Worm (Caenorhabditis elegans) whole organism, L1 larva: ENCODE results near the gene K07F5.12.
A peak's percentile ranks its signal among the peaks of the same experiment; 100 is the strongest.

Source experiments
- C04F5.9 ChIP-seq: sonication (generic microtip); optimal IDR thresholded peaks from 2 replicates; lab custom pipeline; 2016; ENCODE audit warnings: missing genetic modification characterization, missing compliant biosample characterization
- C34B4.2 ChIP-seq: sonication (generic microtip); optimal IDR thresholded peaks from 2 replicates; lab custom pipeline; 2017; ENCODE audit warnings: mild to moderate bottlenecking, missing genetic modification characterization, missing compliant biosample characterization
- Y116A8C.19 ChIP-seq: sonication (generic microtip); optimal IDR thresholded peaks from 2 replicates; lab custom pipeline; 2016; ENCODE audit warnings: missing compliant biosample characterization, missing genetic modification characterization, borderline replicate concordance
- aha-1 ChIP-seq: fragments of 150-350 bp; optimal IDR thresholded peaks from 2 replicates; lab custom pipeline; 2014; ENCODE audit warnings: missing biosample characterization, missing genetic modification characterization
- aly-2 ChIP-seq: fragments of 150-350 bp; optimal IDR thresholded peaks from 2 replicates; lab custom pipeline; 2014; ENCODE audit warnings: missing biosample characterization, missing genetic modification characterization
- ceh-63 ChIP-seq: fragments of 200-800 bp; sonication (Bioruptor generic); optimal IDR thresholded peaks from 2 replicates; lab custom pipeline; 2018; ENCODE audit warnings: mild to moderate bottlenecking, missing genetic modification characterization, missing compliant biosample characterization
- ceh-90 ChIP-seq: sonication (generic microtip); optimal IDR thresholded peaks from 2 replicates; lab custom pipeline; 2016; ENCODE audit warnings: missing genetic modification characterization, missing compliant biosample characterization
- ces-1 ChIP-seq: fragments of 150-350 bp; optimal IDR thresholded peaks from 2 replicates; lab custom pipeline; 2014; ENCODE audit warnings: missing biosample characterization, missing genetic modification reagents, missing genetic modification characterization
- dpl-1 ChIP-seq, 3 experiments: fragments of 150-350 bp in 2 of 3; sonication (generic microtip) in 1 of 3; optimal IDR thresholded peaks; 2 replicates each; lab custom pipeline; 2014 to 2017; ENCODE audit warnings: missing biosample characterization in 3 of 3, missing genetic modification characterization in 3 of 3, missing genetic modification reagents in 3 of 3
- dsc-1 ChIP-seq: sonication (generic microtip); optimal IDR thresholded peaks from 2 replicates; lab custom pipeline; 2016; ENCODE audit warnings: mild to moderate bottlenecking, missing genetic modification characterization, missing compliant biosample characterization
- efl-1 ChIP-seq, 4 experiments: fragments of 150-350 bp; optimal IDR thresholded peaks in 3 of 4; peaks in 1 of 4; 1 replicate in 1 of 4; 2 replicates in 3 of 4; lab custom pipeline; 2014; ENCODE audit warnings: missing biosample characterization in 2 of 4, missing genetic modification characterization in 2 of 4, missing genetic modification reagents in 2 of 4
- efl-3 ChIP-seq: fragments of 200-800 bp; sonication (Bioruptor generic); optimal IDR thresholded peaks from 2 replicates; lab custom pipeline; 2018; ENCODE audit warnings: mild to moderate bottlenecking, missing genetic modification characterization, missing compliant biosample characterization
- egl-13 ChIP-seq: sonication (generic microtip); optimal IDR thresholded peaks from 2 replicates; lab custom pipeline; 2016; ENCODE audit warnings: missing genotype, missing genetic modification reagents, missing genetic modification characterization, missing compliant biosample characterization
- elt-2 ChIP-seq: sonication (generic microtip); optimal IDR thresholded peaks from 2 replicates; lab custom pipeline; 2016; ENCODE audit warnings: missing genetic modification characterization, mild to moderate bottlenecking, inconsistent platforms, missing compliant biosample characterization, missing genetic modification reagents
- ets-5 ChIP-seq: fragments of 200-800 bp; sonication (Bioruptor generic); IDR thresholded peaks from 2 replicates; pipeline ENCODE4 v1.3.6; 2022; ENCODE audit warnings: missing genetic modification characterization, missing compliant biosample characterization
- fkh-8 ChIP-seq: sonication (generic microtip); optimal IDR thresholded peaks from 2 replicates; lab custom pipeline; 2016; ENCODE audit warnings: mild to moderate bottlenecking, missing genetic modification characterization, missing compliant biosample characterization
- fos-1 ChIP-seq: fragments of 150-350 bp; optimal IDR thresholded peaks from 2 replicates; lab custom pipeline; 2014; ENCODE audit warnings: missing biosample characterization, missing genetic modification characterization
- grh-1 ChIP-seq: fragments of 200-800 bp; sonication (Bioruptor generic); IDR thresholded peaks from 2 replicates; pipeline ENCODE4 v1.3.6; 2022; ENCODE audit warnings: missing genetic modification reagents, missing genetic modification characterization, missing compliant biosample characterization
- hlh-17 ChIP-seq: fragments of 200-800 bp; sonication (Bioruptor generic); optimal IDR thresholded peaks from 2 replicates; lab custom pipeline; 2018; ENCODE audit warnings: missing genetic modification characterization, mild to moderate bottlenecking, missing compliant biosample characterization, moderate library complexity, borderline replicate concordance
- hlh-4 ChIP-seq: sonication (generic microtip); optimal IDR thresholded peaks from 2 replicates; lab custom pipeline; 2016; ENCODE audit warnings: mild to moderate bottlenecking, missing genetic modification characterization, missing compliant biosample characterization
- irx-1 ChIP-seq: sonication (generic microtip); optimal IDR thresholded peaks from 2 replicates; lab custom pipeline; 2016; ENCODE audit warnings: missing genetic modification characterization, missing compliant biosample characterization
- jun-1 ChIP-seq: fragments of 150-350 bp; optimal IDR thresholded peaks from 2 replicates; lab custom pipeline; 2014; ENCODE audit warnings: missing biosample characterization, missing genetic modification reagents, missing genetic modification characterization
- lin-15B ChIP-seq: fragments of 150-350 bp; sonication (generic microtip); optimal IDR thresholded peaks from 3 replicates; lab custom pipeline; 2014; ENCODE audit warnings: missing biosample characterization, missing genetic modification characterization
- lin-39 ChIP-seq: fragments of 150-350 bp; optimal IDR thresholded peaks from 2 replicates; lab custom pipeline; 2014; ENCODE audit warnings: missing biosample characterization, missing genetic modification reagents, missing genetic modification characterization
- lir-3 ChIP-seq: sonication (generic microtip); optimal IDR thresholded peaks from 2 replicates; lab custom pipeline; 2016; ENCODE audit warnings: mild to moderate bottlenecking, missing genetic modification characterization, moderate library complexity, missing compliant biosample characterization; ENCODE audit not compliant: poor library complexity
- mep-1 ChIP-seq: fragments of 150-350 bp; optimal IDR thresholded peaks from 2 replicates; lab custom pipeline; 2014; ENCODE audit warnings: missing biosample characterization, missing genetic modification characterization
- nhr-19 ChIP-seq: fragments of 200-800 bp; sonication (Bioruptor generic); conservative IDR thresholded peaks from 2 replicates; pipeline ENCODE4 v1.3.6; 2022; ENCODE audit warnings: missing genetic modification characterization, missing compliant biosample characterization
- nhr-237 ChIP-seq: fragments of 150-350 bp; optimal IDR thresholded peaks from 2 replicates; lab custom pipeline; 2014; ENCODE audit warnings: missing biosample characterization, missing genetic modification characterization
- nhr-47 ChIP-seq: sonication (generic microtip); optimal IDR thresholded peaks from 2 replicates; lab custom pipeline; 2016; ENCODE audit warnings: mild to moderate bottlenecking, missing genetic modification characterization, moderate library complexity, missing compliant biosample characterization
- nhr-71 ChIP-seq: sonication (generic microtip); optimal IDR thresholded peaks from 2 replicates; lab custom pipeline; 2016; ENCODE audit warnings: mild to moderate bottlenecking, missing genetic modification characterization, moderate library complexity, missing compliant biosample characterization
- nhr-76 ChIP-seq: sonication (generic microtip); optimal IDR thresholded peaks from 2 replicates; lab custom pipeline; 2017; ENCODE audit warnings: missing biosample characterization, missing genetic modification characterization
- nhr-77 ChIP-seq: fragments of 150-350 bp; optimal IDR thresholded peaks from 2 replicates; lab custom pipeline; 2014; ENCODE audit warnings: missing biosample characterization, missing genetic modification characterization
- nhr-84 ChIP-seq: sonication (generic microtip); optimal IDR thresholded peaks from 2 replicates; lab custom pipeline; 2017; ENCODE audit warnings: missing biosample characterization, missing genetic modification characterization
- nhr-85 ChIP-seq: sonication (generic microtip); peaks from one replicate; lab custom pipeline; 2016; ENCODE audit warnings: missing genetic modification characterization, inconsistent platforms, missing compliant biosample characterization
- nhr-90 ChIP-seq: sonication (generic microtip); optimal IDR thresholded peaks from 2 replicates; lab custom pipeline; 2016; ENCODE audit warnings: mild to moderate bottlenecking, missing genetic modification characterization, missing compliant biosample characterization; ENCODE audit not compliant: poor library complexity
- pag-3 ChIP-seq: sonication (generic microtip); optimal IDR thresholded peaks from 2 replicates; lab custom pipeline; 2017; ENCODE audit warnings: missing genetic modification characterization, mild to moderate bottlenecking, missing compliant biosample characterization, antibody characterized with exemption, borderline replicate concordance; ENCODE audit not compliant: insufficient read depth
- pqm-1 ChIP-seq: sonication (generic microtip); optimal IDR thresholded peaks from 3 replicates; lab custom pipeline; 2017; ENCODE audit warnings: missing biosample characterization, missing genetic modification characterization
- rnt-1 ChIP-seq: sonication (generic microtip); optimal IDR thresholded peaks from 2 replicates; lab custom pipeline; 2016; ENCODE audit warnings: mild to moderate bottlenecking, missing genetic modification characterization, moderate library complexity, missing compliant biosample characterization
- skn-1 ChIP-seq: fragments of 150-350 bp; optimal IDR thresholded peaks from 2 replicates; lab custom pipeline; 2014; ENCODE audit warnings: missing biosample characterization, missing genetic modification characterization
- snu-23 ChIP-seq: sonication (generic microtip); optimal IDR thresholded peaks from 2 replicates; lab custom pipeline; 2016; ENCODE audit warnings: missing genetic modification characterization, missing compliant biosample characterization
- sox-4 ChIP-seq: sonication (generic microtip); optimal IDR thresholded peaks from 2 replicates; lab custom pipeline; 2016; ENCODE audit warnings: missing genetic modification characterization, missing compliant biosample characterization
- sup-37 ChIP-seq: fragments of 200-800 bp; sonication (Bioruptor generic); optimal IDR thresholded peaks from 2 replicates; lab custom pipeline; 2018; ENCODE audit warnings: mild to moderate bottlenecking, missing genetic modification characterization, missing compliant biosample characterization
- swsn-7 ChIP-seq: sonication (generic microtip); optimal IDR thresholded peaks from 2 replicates; lab custom pipeline; 2016; ENCODE audit warnings: missing genetic modification characterization, missing compliant biosample characterization
- tbx-2 ChIP-seq: sonication (generic microtip); optimal IDR thresholded peaks from 2 replicates; lab custom pipeline; 2016; ENCODE audit warnings: missing genetic modification characterization, missing compliant biosample characterization
- tlp-1 ChIP-seq: fragments of 150-350 bp; optimal IDR thresholded peaks from 2 replicates; lab custom pipeline; 2014; ENCODE audit warnings: missing biosample characterization, missing genetic modification characterization
- unc-130 ChIP-seq: fragments of 150-350 bp; optimal IDR thresholded peaks from 2 replicates; lab custom pipeline; 2017; ENCODE audit warnings: missing biosample characterization, missing genetic modification characterization, inconsistent platforms
- unc-86 ChIP-seq: sonication (generic microtip); optimal IDR thresholded peaks from 2 replicates; lab custom pipeline; 2016; ENCODE audit warnings: missing genetic modification characterization, missing compliant biosample characterization
- zag-1 ChIP-seq: fragments of 150-350 bp; optimal IDR thresholded peaks from 2 replicates; lab custom pipeline; 2014; ENCODE audit warnings: missing biosample characterization, missing genetic modification characterization
- zip-4 ChIP-seq: fragments of 200-800 bp; sonication (Bioruptor generic); optimal IDR thresholded peaks from 2 replicates; lab custom pipeline; 2018; ENCODE audit warnings: mild to moderate bottlenecking, missing genetic modification characterization, moderate library complexity, missing compliant biosample characterization
- ztf-4 ChIP-seq: fragments of 150-350 bp; optimal IDR thresholded peaks from 2 replicates; lab custom pipeline; 2014; ENCODE audit warnings: missing biosample characterization, missing genetic modification characterization

K07F5.12 gene

DNA sequence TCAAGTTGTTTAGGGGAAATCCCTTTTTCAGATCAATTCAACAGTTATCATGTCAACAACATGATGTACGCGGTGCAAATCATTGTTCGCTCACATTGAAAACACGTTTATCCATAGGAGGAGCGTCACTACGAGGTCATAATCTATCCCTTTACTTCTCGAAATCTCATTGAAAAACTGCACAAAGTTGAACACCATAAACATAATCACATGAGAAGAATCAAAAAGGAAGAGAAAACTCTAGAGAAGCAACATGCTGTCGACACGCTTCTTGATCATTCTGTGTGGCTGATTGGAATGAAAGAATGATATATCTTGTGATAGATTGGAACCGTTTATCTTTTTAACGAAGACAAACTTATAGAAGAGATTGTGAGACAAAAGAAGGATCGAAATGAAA lies 12.1 kb downstream of the K07F5.12 start (continued):
- TF ChIP-seq nhr-84 (tag; lab: Kevin White, UChicago) (no peak), sox-4 (no peak), aha-1 (no peak), dsc-1 (tag; lab: Kevin White, UChicago) (no peak), lin-15B (no peak), pqm-1 (no peak), fkh-8 (tag; lab: Kevin White, UChicago) (no peak), pag-3 (tag; lab: Kevin White, UChicago) (no peak), fos-1 (tag; lab: Kevin White, UChicago) (no peak), zip-4 (GFP tag; lab: Kevin White, UChicago) (no peak), hlh-17 (GFP tag; lab: Kevin White, UChicago) (no peak), lin-39 (tag; lab: Kevin White, UChicago) (no peak), lir-3 (tag; lab: Kevin White, UChicago) (peak; percentile 56), egl-13 (tag; lab: Kevin White, UChicago) (no peak), nhr-90 (tag; lab: Kevin White, UChicago) (peak; percentile 87), nhr-85 (peak; percentile 98), zag-1 (tag; lab: Kevin White, UChicago) (no peak), rnt-1 (no peak), nhr-19 (GFP tag; lab: Robert Waterston, UW) (peak; percentile 87), efl-1 (optimal IDR thresholded peaks at IDR 0.05; lab: Kevin White, UChicago) (peak in 1 of 2 experiments; percentile 17), efl-1 (GFP tag; optimal IDR thresholded peaks at IDR 0.05 in 1 of 2; lab: Kevin White, UChicago) (peak in 1 of 2 experiments; percentile 94), ces-1 (GFP tag; lab: Kevin White, UChicago) (no peak), nhr-47 (tag; lab: Kevin White, UChicago) (peak; percentile 71), unc-86 (tag; lab: Kevin White, UChicago) (no peak), unc-130 (tag; lab: Kevin White, UChicago) (peak; percentile 89), sup-37 (no peak), snu-23 (GFP tag; lab: Kevin White, UChicago) (peak; percentile 86), efl-3 (GFP tag; lab: Kevin White, UChicago) (no peak), nhr-76 (tag; lab: Kevin White, UChicago) (no peak), ets-5 (GFP tag; lab: Robert Waterston, UW) (no peak), ceh-90 (tag; lab: Kevin White, UChicago) (no peak), hlh-4 (tag; lab: Kevin White, UChicago) (no peak), elt-2 (tag; lab: Kevin White, UChicago) (no peak), aly-2 (tag; lab: Kevin White, UChicago) (no peak), swsn-7 (no peak), tbx-2 (tag; lab: Kevin White, UChicago) (peak; percentile 84), nhr-237 (no peak), nhr-71 (peak; percentile 93), ztf-4 (tag; lab: Kevin White, UChicago) (peak; percentile 62), grh-1 (GFP tag; lab: Robert Waterston, UW) (peak; percentile 83), C34B4.2 (tag; lab: Kevin White, UChicago) (no peak), C04F5.9 (no peak), jun-1 (no peak), skn-1 (no peak), Y116A8C.19 (no peak), dpl-1 (GFP tag; optimal IDR thresholded peaks at IDR 0.05; lab: Kevin White, UChicago) (peak in 1 of 3 experiments; percentile 28), irx-1 (tag; lab: Kevin White, UChicago) (no peak), nhr-77 (tag; lab: Kevin White, UChicago) (no peak), tlp-1 (tag; lab: Kevin White, UChicago) (no peak), mep-1 (tag; lab: Kevin White, UChicago) (peak; percentile 53), ceh-63 (GFP tag; lab: Kevin White, UChicago) (no peak)
- TF ChIP-seq, all 84 proteins: peak for 24
